Worm (Caenorhabditis elegans): ENCODE data around the gene F58E2.3.

Gene F58E2.3

ce11 chrIV:3497909-3498308 lies 30.7 kb downstream of the F58E2.3 start, which contains the start of gene ceh-53:
Gene ceh-53 (plus strand): TSS chrIV:3498209.
- TF ChIP-seq egl-18 (GFP tag; IDR thresholded peaks at IDR 0.05) (no peak), nfya-2 (GFP tag; IDR thresholded peaks at IDR 0.05) (no peak), nhr-179 (tag; optimal IDR thresholded peaks at IDR 0.05) (no peak), rpc-1 (optimal IDR thresholded peaks at IDR 0.05) (no peak), rpc-1 (tag; optimal IDR thresholded peaks at IDR 0.05) (no peak), nhr-120 (GFP tag; IDR thresholded peaks at IDR 0.05) (no peak), Y95B8A.8 (GFP tag; IDR thresholded peaks at IDR 0.05) (no peak), F22D6.2 (tag; optimal IDR thresholded peaks at IDR 0.05) (no peak), cebp-1 (GFP tag; IDR thresholded peaks at IDR 0.05) (no peak), cebp-1 (tag; optimal IDR thresholded peaks at IDR 0.05) (no peak), pbrm-1 (GFP tag; IDR thresholded peaks at IDR 0.05) (no peak), dox-1 (GFP tag; IDR thresholded peaks at IDR 0.05) (no peak), ztf-22 (GFP tag; optimal IDR thresholded peaks at IDR 0.05) (no peak), attf-5 (GFP tag; optimal IDR thresholded peaks at IDR 0.05) (no peak), B0261.1 (tag; optimal IDR thresholded peaks at IDR 0.05) (no peak), Y53F4B.3 (GFP tag; IDR thresholded peaks at IDR 0.05) (no peak)

- TF ChIP-seq zfh-2 (GFP tag; conservative IDR thresholded peaks at IDR 0.05) (peak; percentile 47; the same call in 1 of the 2 replicates), ceh-58 (GFP tag; IDR thresholded peaks at IDR 0.05) (0 out of 2 replicates have a peak, but pooled peaks have one; percentile 35), F33H1.4 (GFP tag; IDR thresholded peaks at IDR 0.05) (no peak)
Measured at ce11 chrIV:3501981-3502736, 34.9 kb downstream of the F58E2.3 start.

- TF ChIP-seq mcd-1 (GFP tag; IDR thresholded peaks at IDR 0.05) (no peak), madf-8 (GFP tag; conservative IDR thresholded peaks at IDR 0.05) (no peak), ceh-79 (tag; optimal IDR thresholded peaks at IDR 0.05) (no peak), chd-7 (tag; optimal IDR thresholded peaks at IDR 0.05) (no peak), mel-28 (tag; optimal IDR thresholded peaks at IDR 0.05; ENCODE audit: borderline replicate concordance) (no peak)
Measured at ce11 chrIV:3504144-3504543, 36.9 kb downstream of the F58E2.3 start, which contains the start of gene srz-83. Gene srz-83 (plus strand): TSS chrIV:3504444.

DNA sequence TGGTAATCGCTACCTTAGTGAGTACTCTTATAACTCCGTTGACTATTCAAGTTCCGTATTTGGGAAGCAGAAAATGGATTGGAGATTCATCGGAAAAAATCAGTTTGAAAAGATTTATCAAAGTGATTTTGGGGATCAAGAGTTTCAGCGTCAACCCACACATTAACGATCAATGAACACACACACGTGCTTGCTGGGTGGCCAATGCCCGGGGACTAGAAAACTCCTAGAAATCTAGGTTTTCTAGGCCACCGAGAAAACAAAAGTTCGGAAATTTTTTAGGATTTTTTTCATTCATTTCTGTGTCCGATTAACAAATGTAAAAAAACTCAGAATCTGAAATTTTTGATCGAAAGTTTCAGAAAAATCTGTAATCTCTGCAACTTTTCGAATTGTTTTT lies 38.7 kb downstream of the F58E2.3 start:
- no peak for TF ChIP-seq Y53F4B.3 (GFP tag; IDR thresholded peaks at IDR 0.05)
- no peak for TF ChIP-seq rec-8 (tag; optimal IDR thresholded peaks at IDR 0.05)
- TF ChIP-seq F33H1.4 (GFP tag; IDR thresholded peaks at IDR 0.05), result no peak
- TF ChIP-seq K12H6.12 (tag; optimal IDR thresholded peaks at IDR 0.05), result no peak
- no peak for TF ChIP-seq lin-54 (GFP tag; optimal IDR thresholded peaks at IDR 0.05)
- peak; percentile 24 for TF ChIP-seq hrde-1 (tag; optimal IDR thresholded peaks at IDR 0.05; ENCODE audit: borderline replicate concordance)
- TF ChIP-seq tlf-1 (GFP tag; optimal IDR thresholded peaks at IDR 0.05), result no peak
- 0 out of 2 replicates have a peak, but pooled peaks have one; percentile 11 for TF ChIP-seq ceh-100 (GFP tag; IDR thresholded peaks at IDR 0.05)
- TF ChIP-seq attf-6 (GFP tag; IDR thresholded peaks at IDR 0.05), result no peak
- no peak for TF ChIP-seq Y67H2A.10 (GFP tag; conservative IDR thresholded peaks at IDR 0.05)
- no peak for TF ChIP-seq fkh-3 (tag; optimal IDR thresholded peaks at IDR 0.05)
- no peak for TF ChIP-seq snpc-3.4 (tag; optimal IDR thresholded peaks at IDR 0.05)
- no peak for TF ChIP-seq snpc-1.3 (tag; optimal IDR thresholded peaks at IDR 0.05; ENCODE audit: insufficient read depth)
- no peak for TF ChIP-seq mxl-1 (tag; optimal IDR thresholded peaks at IDR 0.05)
- TF ChIP-seq nhr-90 (tag; optimal IDR thresholded peaks at IDR 0.05), result no peak
- TF ChIP-seq K11D2.4 (GFP tag; IDR thresholded peaks at IDR 0.05), result no peak
- TF ChIP-seq madf-6 (GFP tag; IDR thresholded peaks at IDR 0.05), result peak; percentile 18; the same call in 1 of the 2 replicates
- TF ChIP-seq zim-3 (tag; optimal IDR thresholded peaks at IDR 0.05), result no peak
- no peak for TF ChIP-seq D2030.7 (GFP tag; IDR thresholded peaks at IDR 0.05)
- TF ChIP-seq pbrm-1 (GFP tag; IDR thresholded peaks at IDR 0.05), result 0 out of 2 replicates have a peak, but pooled peaks have one; percentile 38
- no peak for TF ChIP-seq sea-2 (GFP tag; IDR thresholded peaks at IDR 0.05)
- TF ChIP-seq ama-1 (optimal IDR thresholded peaks at IDR 0.05), result no peak
- no peak for TF ChIP-seq ama-1 (GFP tag; optimal IDR thresholded peaks at IDR 0.05)
